Worm (Caenorhabditis elegans) whole organism, mixed stage, embryonic: ENCODE results near the gene tbc-11.
A peak's percentile ranks its signal among the peaks of the same experiment; 100 is the strongest.

Source experiments
- M03D4.4 ChIP-seq: sonication (generic microtip); optimal IDR thresholded peaks from 2 replicates; lab custom pipeline; 2017; ENCODE audit warnings: mild to moderate bottlenecking, missing genetic modification characterization, missing compliant biosample characterization
- bed-3 ChIP-seq: fragments of 200-800 bp; sonication (Bioruptor generic); optimal IDR thresholded peaks from 3 replicates; lab custom pipeline; 2018; ENCODE audit warnings: mild to moderate bottlenecking, missing genetic modification characterization, moderate library complexity, missing compliant biosample characterization
- blmp-1 ChIP-seq: fragments of 150-350 bp; optimal IDR thresholded peaks from 2 replicates; lab custom pipeline; 2014; ENCODE audit warnings: missing biosample characterization, missing genetic modification characterization
- ceh-39 ChIP-seq: fragments of 150-350 bp; optimal IDR thresholded peaks from 2 replicates; lab custom pipeline; 2014; ENCODE audit warnings: missing biosample characterization, missing genetic modification characterization
- ceh-43 ChIP-seq: fragments of 200-800 bp; sonication (Bioruptor generic); optimal IDR thresholded peaks from 2 replicates; lab custom pipeline; 2018; ENCODE audit warnings: mild to moderate bottlenecking, missing genetic modification characterization, moderate library complexity, missing compliant biosample characterization
- ceh-83 ChIP-seq: fragments of 200-800 bp; sonication (Bioruptor generic); optimal IDR thresholded peaks from 2 replicates; lab custom pipeline; 2018; ENCODE audit warnings: mild to moderate bottlenecking, missing genetic modification characterization, missing compliant biosample characterization
- ces-1 ChIP-seq: fragments of 150-350 bp; optimal IDR thresholded peaks from 2 replicates; lab custom pipeline; 2014; ENCODE audit warnings: missing biosample characterization, missing genetic modification reagents, missing genetic modification characterization
- cnd-1 ChIP-seq: fragments of 200-800 bp; sonication (Bioruptor generic); optimal IDR thresholded peaks from 2 replicates; lab custom pipeline; 2018; ENCODE audit warnings: mild to moderate bottlenecking, missing genetic modification characterization, missing compliant biosample characterization
- drap-1 ChIP-seq: fragments of 200-800 bp; sonication (Bioruptor generic); optimal IDR thresholded peaks from 3 replicates; lab custom pipeline; 2018; ENCODE audit warnings: mild to moderate bottlenecking, missing genetic modification characterization, missing compliant biosample characterization
- elt-1 ChIP-seq: sonication (generic microtip); optimal IDR thresholded peaks from 2 replicates; lab custom pipeline; 2017; ENCODE audit warnings: missing genetic modification characterization, mild to moderate bottlenecking, missing compliant biosample characterization, antibody characterized with exemption, moderate library complexity, borderline replicate concordance; ENCODE audit not compliant: insufficient read depth
- elt-3 ChIP-seq: fragments of 150-350 bp; optimal IDR thresholded peaks from 2 replicates; lab custom pipeline; 2014; ENCODE audit warnings: missing biosample characterization, missing genetic modification characterization
- flh-1 ChIP-seq: fragments of 200-800 bp; sonication (Bioruptor generic); optimal IDR thresholded peaks from 2 replicates; lab custom pipeline; 2018; ENCODE audit warnings: mild to moderate bottlenecking, missing genetic modification characterization, moderate library complexity, missing compliant biosample characterization
- ham-2 ChIP-seq: fragments of 200-800 bp; sonication (Bioruptor generic); optimal IDR thresholded peaks from 2 replicates; lab custom pipeline; 2018; ENCODE audit warnings: mild to moderate bottlenecking, missing genetic modification characterization, missing compliant biosample characterization
- hlh-1 ChIP-seq: fragments of 150-350 bp; optimal IDR thresholded peaks from 2 replicates; lab custom pipeline; 2014; ENCODE audit warnings: missing biosample characterization, missing genetic modification reagents, missing genetic modification characterization
- lin-13 ChIP-seq: fragments of 150-350 bp; optimal IDR thresholded peaks from 2 replicates; lab custom pipeline; 2014; ENCODE audit warnings: missing biosample characterization, missing genetic modification characterization
- lin-32 ChIP-seq: fragments of 200-800 bp; sonication (Bioruptor generic); optimal IDR thresholded peaks from 2 replicates; lab custom pipeline; 2018; ENCODE audit warnings: mild to moderate bottlenecking, missing genetic modification characterization, missing compliant biosample characterization
- lsy-2 ChIP-seq: fragments of 150-350 bp; optimal IDR thresholded peaks from 2 replicates; lab custom pipeline; 2014; ENCODE audit warnings: missing biosample characterization, missing genetic modification characterization
- mab-5 ChIP-seq: fragments of 150-350 bp; optimal IDR thresholded peaks from 2 replicates; lab custom pipeline; 2014; ENCODE audit warnings: missing biosample characterization, missing genetic modification characterization
- mep-1 ChIP-seq: fragments of 150-350 bp; optimal IDR thresholded peaks from 2 replicates; lab custom pipeline; 2017; ENCODE audit warnings: missing biosample characterization, missing genetic modification reagents, missing genetic modification characterization, inconsistent platforms
- mls-2 ChIP-seq: sonication (generic microtip); optimal IDR thresholded peaks from 2 replicates; lab custom pipeline; 2016; ENCODE audit warnings: mild to moderate bottlenecking, missing genetic modification characterization, moderate library complexity, missing compliant biosample characterization
- nhr-12 ChIP-seq: fragments of 150-350 bp; optimal IDR thresholded peaks from 2 replicates; lab custom pipeline; 2014; ENCODE audit warnings: missing biosample characterization, missing genetic modification characterization
- nhr-2 ChIP-seq: fragments of 150-350 bp; optimal IDR thresholded peaks from 2 replicates; lab custom pipeline; 2014; ENCODE audit warnings: missing biosample characterization, missing genetic modification characterization
- nhr-237 ChIP-seq: fragments of 150-350 bp; optimal IDR thresholded peaks from 2 replicates; lab custom pipeline; 2014; ENCODE audit warnings: missing biosample characterization, missing genetic modification characterization
- nhr-28 ChIP-seq: fragments of 150-350 bp; optimal IDR thresholded peaks from 2 replicates; lab custom pipeline; 2014; ENCODE audit warnings: missing biosample characterization, missing genetic modification characterization
- nhr-76 ChIP-seq: sonication (generic microtip); optimal IDR thresholded peaks from 2 replicates; lab custom pipeline; 2017; ENCODE audit warnings: missing biosample characterization, missing genetic modification characterization
- pha-4 ChIP-seq: fragments of 150-350 bp; optimal IDR thresholded peaks from 2 replicates; lab custom pipeline; 2018; ENCODE audit warnings: missing biosample characterization, missing genetic modification reagents, missing genetic modification characterization
- sem-2 ChIP-seq: fragments of 200-800 bp; sonication (Bioruptor generic); optimal IDR thresholded peaks from 2 replicates; lab custom pipeline; 2018; ENCODE audit warnings: mild to moderate bottlenecking, missing genetic modification characterization, missing compliant biosample characterization
- snpc-4 ChIP-seq: fragments of 150-350 bp; optimal IDR thresholded peaks from 2 replicates; lab custom pipeline; 2014; ENCODE audit warnings: missing biosample characterization, missing genetic modification characterization
- sptf-1 ChIP-seq: sonication (generic microtip); optimal IDR thresholded peaks from 2 replicates; lab custom pipeline; 2017; ENCODE audit warnings: mild to moderate bottlenecking, missing genetic modification characterization, moderate library complexity, missing compliant biosample characterization
- tbx-8 ChIP-seq: fragments of 200-800 bp; sonication (Bioruptor generic); optimal IDR thresholded peaks from 2 replicates; lab custom pipeline; 2018; ENCODE audit warnings: mild to moderate bottlenecking, missing genetic modification characterization, moderate library complexity, missing compliant biosample characterization
- unc-120 ChIP-seq: sonication (generic microtip); optimal IDR thresholded peaks from 2 replicates; lab custom pipeline; 2017; ENCODE audit warnings: missing genetic modification characterization, missing compliant biosample characterization; ENCODE audit not compliant: poor library complexity, severe bottlenecking
- unc-39 ChIP-seq: fragments of 150-350 bp; optimal IDR thresholded peaks from 2 replicates; lab custom pipeline; 2014; ENCODE audit warnings: missing biosample characterization, missing genetic modification characterization
- unc-62 ChIP-seq: fragments of 150-350 bp; optimal IDR thresholded peaks from 2 replicates; lab custom pipeline; 2014; ENCODE audit warnings: missing biosample characterization, missing genetic modification reagents, missing genetic modification characterization
- zip-8 ChIP-seq: fragments of 150-350 bp; optimal IDR thresholded peaks from 2 replicates; lab custom pipeline; 2014; ENCODE audit warnings: missing biosample characterization, missing genetic modification characterization
- ztf-11 ChIP-seq: fragments of 150-350 bp; optimal IDR thresholded peaks from 2 replicates; lab custom pipeline; 2014; ENCODE audit warnings: missing biosample characterization, missing genetic modification characterization

Gene tbc-11

ce11 chrX:945669-946068 is 20.9 kb downstream of the tbc-11 start:
- TF ChIP-seq snpc-4 (tag; lab: Kevin White, UChicago) (no peak), unc-39 (tag; lab: Kevin White, UChicago) (no peak), zip-8 (no peak), pha-4 (tag; lab: Kevin White, UChicago) (no peak), lin-13 (tag; lab: Kevin White, UChicago) (no peak), nhr-76 (tag; lab: Kevin White, UChicago) (no peak), unc-120 (no peak), bed-3 (no peak), elt-1 (tag; lab: Kevin White, UChicago) (no peak), hlh-1 (no peak), lin-32 (GFP tag; lab: Kevin White, UChicago) (no peak), unc-62 (GFP tag; lab: Kevin White, UChicago) (no peak), lsy-2 (tag; lab: Kevin White, UChicago) (no peak), nhr-12 (no peak), ham-2 (GFP tag; lab: Kevin White, UChicago) (no peak), elt-3 (tag; lab: Kevin White, UChicago) (no peak), flh-1 (GFP tag; lab: Kevin White, UChicago) (no peak), sptf-1 (tag; lab: Kevin White, UChicago) (no peak), tbx-8 (no peak)

- TF ChIP-seq lin-13 (tag; lab: Kevin White, UChicago) = no peak
- TF ChIP-seq nhr-2 (tag; lab: Kevin White, UChicago) = no peak
- TF ChIP-seq ham-2 (GFP tag; lab: Kevin White, UChicago) = no peak
- no peak for TF ChIP-seq pha-4 (tag; lab: Kevin White, UChicago)
- no peak for TF ChIP-seq nhr-237 (tag; lab: Kevin White, UChicago)
- TF ChIP-seq blmp-1 (tag; lab: Kevin White, UChicago) = no peak
- TF ChIP-seq unc-62 (GFP tag; lab: Kevin White, UChicago) = no peak
- TF ChIP-seq snpc-4 (tag; lab: Kevin White, UChicago) = no peak
- no peak for TF ChIP-seq ceh-43 (GFP tag; lab: Kevin White, UChicago)
- no peak for TF ChIP-seq zip-8
Measured at ce11 chrX:947885-948284, 23.1 kb downstream of the tbc-11 start.

ce11 chrX:948783-949182 is 24.0 kb downstream of the tbc-11 start, which contains the start of gene sms-2:
TSS of gene sms-2 (minus strand) at chrX:948883.
- TF ChIP-seq unc-120 (no peak), ceh-43 (GFP tag; lab: Kevin White, UChicago) (no peak), lin-32 (GFP tag; lab: Kevin White, UChicago) (no peak), zip-8 (no peak), flh-1 (GFP tag; lab: Kevin White, UChicago) (no peak), drap-1 (GFP tag; lab: Kevin White, UChicago) (no peak), ceh-83 (GFP tag; lab: Kevin White, UChicago) (no peak), mep-1 (tag; lab: Kevin White, UChicago) (no peak)

- peak; percentile 37 for TF ChIP-seq ham-2 (GFP tag; lab: Kevin White, UChicago)
- peak; percentile 41 for TF ChIP-seq ceh-39 (tag; lab: Kevin White, UChicago)
- TF ChIP-seq ceh-43 (GFP tag; lab: Kevin White, UChicago) = peak; percentile 4
- peak; percentile 56 for TF ChIP-seq elt-1 (tag; lab: Kevin White, UChicago)
- no peak for TF ChIP-seq snpc-4 (tag; lab: Kevin White, UChicago)
- no peak for TF ChIP-seq sem-2 (GFP tag; lab: Kevin White, UChicago)
- TF ChIP-seq unc-62 (GFP tag; lab: Kevin White, UChicago) = peak; percentile 93
- TF ChIP-seq nhr-28 (tag; lab: Kevin White, UChicago) = no peak
- TF ChIP-seq nhr-237 (tag; lab: Kevin White, UChicago) = peak; percentile 90
- TF ChIP-seq ztf-11 (tag; lab: Kevin White, UChicago) = peak; percentile 76
- no peak for TF ChIP-seq blmp-1 (tag; lab: Kevin White, UChicago)
- peak; percentile 6 for TF ChIP-seq lin-32 (GFP tag; lab: Kevin White, UChicago)
- TF ChIP-seq tbx-8 = peak; percentile 25
- TF ChIP-seq mab-5 (tag; lab: Kevin White, UChicago) = no peak
- TF ChIP-seq hlh-1 = peak; percentile 68
- no peak for TF ChIP-seq zip-8
- TF ChIP-seq ceh-83 (GFP tag; lab: Kevin White, UChicago) = no peak
- peak; percentile 85 for TF ChIP-seq sptf-1 (tag; lab: Kevin White, UChicago)
- no peak for TF ChIP-seq flh-1 (GFP tag; lab: Kevin White, UChicago)
- TF ChIP-seq drap-1 (GFP tag; lab: Kevin White, UChicago) = peak; percentile 87
- TF ChIP-seq mls-2 (tag; lab: Kevin White, UChicago) = peak; percentile 91
- peak; percentile 40 for TF ChIP-seq unc-39 (tag; lab: Kevin White, UChicago)
- TF ChIP-seq M03D4.4 = peak; percentile 71
- peak; percentile 85 for TF ChIP-seq lin-13 (tag; lab: Kevin White, UChicago)
- TF ChIP-seq nhr-2 (tag; lab: Kevin White, UChicago) = peak; percentile 69
- peak; percentile 79 for TF ChIP-seq lsy-2 (tag; lab: Kevin White, UChicago)
- TF ChIP-seq mep-1 (tag; lab: Kevin White, UChicago) = peak; percentile 91
- TF ChIP-seq nhr-76 (tag; lab: Kevin White, UChicago) = no peak
- TF ChIP-seq ces-1 (GFP tag; lab: Kevin White, UChicago) = peak; percentile 96
- TF ChIP-seq elt-3 (tag; lab: Kevin White, UChicago) = peak; percentile 29
- TF ChIP-seq unc-120 = peak; percentile 98
- peak; percentile 29 for TF ChIP-seq bed-3
- no peak for TF ChIP-seq nhr-12
- peak; percentile 90 for TF ChIP-seq pha-4 (tag; lab: Kevin White, UChicago)
- peak; percentile 71 for TF ChIP-seq cnd-1 (tag; lab: Kevin White, UChicago)
Measured at ce11 chrX:949466-949865, 24.7 kb downstream of the tbc-11 start.
